Worm (Caenorhabditis elegans): ENCODE data around the gene pgap-1.

ce11 chrV:11268791-11269190 lies 27.1 kb downstream of the pgap-1 start, which contains the start of gene str-115:
- TF ChIP-seq F49E8.2 (tag; optimal IDR thresholded peaks at IDR 0.05; ENCODE audit: insufficient read depth) (no peak), cebp-2 (GFP tag; IDR thresholded peaks at IDR 0.05) (no peak), ztf-22 (GFP tag; optimal IDR thresholded peaks at IDR 0.05) (no peak), ama-1 (optimal IDR thresholded peaks at IDR 0.05) (no peak), ama-1 (GFP tag; optimal IDR thresholded peaks at IDR 0.05) (no peak)
